Worm (Caenorhabditis elegans) whole organism, L1 larva: ENCODE data around the gene exc-15.

Experiments used
- C16A3.4 ChIP-seq: fragments of 150-350 bp; optimal IDR thresholded peaks from 2 replicates; lab custom pipeline; 2014; ENCODE audit warnings: missing biosample characterization, missing genetic modification characterization
- Y116A8C.19 ChIP-seq: sonication (generic microtip); optimal IDR thresholded peaks from 2 replicates; lab custom pipeline; 2016; ENCODE audit warnings: missing compliant biosample characterization, missing genetic modification characterization, borderline replicate concordance
- blmp-1 ChIP-seq: fragments of 150-350 bp; optimal IDR thresholded peaks from 2 replicates; lab custom pipeline; 2014; ENCODE audit warnings: missing biosample characterization, missing genetic modification characterization
- ceh-63 ChIP-seq: fragments of 200-800 bp; sonication (Bioruptor generic); optimal IDR thresholded peaks from 2 replicates; lab custom pipeline; 2018; ENCODE audit warnings: mild to moderate bottlenecking, missing genetic modification characterization, missing compliant biosample characterization
- ceh-82 ChIP-seq, 3 experiments: fragments of 150-350 bp in 1 of 3; sonication (generic microtip) in 2 of 3; optimal IDR thresholded peaks; 2 replicates each; lab custom pipeline; 2014 to 2017; ENCODE audit warnings: missing biosample characterization in 3 of 3, missing genetic modification characterization in 3 of 3
- dsc-1 ChIP-seq: sonication (generic microtip); optimal IDR thresholded peaks from 2 replicates; lab custom pipeline; 2016; ENCODE audit warnings: mild to moderate bottlenecking, missing genetic modification characterization, missing compliant biosample characterization
- efl-1 ChIP-seq, 4 experiments: fragments of 150-350 bp; optimal IDR thresholded peaks in 3 of 4; peaks in 1 of 4; 1 replicate in 1 of 4; 2 replicates in 3 of 4; lab custom pipeline; 2014; ENCODE audit warnings: missing biosample characterization in 2 of 4, missing genetic modification characterization in 2 of 4, missing genetic modification reagents in 2 of 4
- efl-3 ChIP-seq: fragments of 200-800 bp; sonication (Bioruptor generic); optimal IDR thresholded peaks from 2 replicates; lab custom pipeline; 2018; ENCODE audit warnings: mild to moderate bottlenecking, missing genetic modification characterization, missing compliant biosample characterization
- egl-13 ChIP-seq: sonication (generic microtip); optimal IDR thresholded peaks from 2 replicates; lab custom pipeline; 2016; ENCODE audit warnings: missing genotype, missing genetic modification reagents, missing genetic modification characterization, missing compliant biosample characterization
- egl-27 ChIP-seq, 2 experiments: fragments of 150-350 bp in 1 of 2; sonication (generic microtip); optimal IDR thresholded peaks; 3 replicates each; lab custom pipeline; 2017 to 2018; ENCODE audit warnings: missing biosample characterization in 2 of 2, missing genetic modification characterization in 2 of 2, missing genetic modification reagents in 2 of 2
- elt-3 ChIP-seq, 6 experiments: fragments of 150-350 bp in 1 of 6; sonication (generic microtip); optimal IDR thresholded peaks; 2 replicates each; lab custom pipeline; 2017 to 2018; ENCODE audit warnings: missing biosample characterization in 6 of 6, missing genetic modification characterization in 6 of 6, inconsistent platforms in 1 of 6
- fkh-4 ChIP-seq: sonication (generic microtip); optimal IDR thresholded peaks from 2 replicates; lab custom pipeline; 2016; ENCODE audit warnings: missing compliant biosample characterization, missing genetic modification characterization, borderline replicate concordance
- fos-1 ChIP-seq: fragments of 150-350 bp; optimal IDR thresholded peaks from 2 replicates; lab custom pipeline; 2014; ENCODE audit warnings: missing biosample characterization, missing genetic modification characterization
- hlh-17 ChIP-seq: fragments of 200-800 bp; sonication (Bioruptor generic); optimal IDR thresholded peaks from 2 replicates; lab custom pipeline; 2018; ENCODE audit warnings: missing genetic modification characterization, mild to moderate bottlenecking, missing compliant biosample characterization, moderate library complexity, borderline replicate concordance
- isw-1 ChIP-seq: fragments of 200-800 bp; sonication (Bioruptor generic); IDR thresholded peaks from 2 replicates; pipeline ENCODE4 v1.3.6; 2022; ENCODE audit warnings: missing genetic modification characterization, missing compliant biosample characterization
- lin-14 ChIP-seq: fragments of 200-800 bp; sonication (Bioruptor generic); optimal IDR thresholded peaks from 2 replicates; lab custom pipeline; 2018; ENCODE audit warnings: mild to moderate bottlenecking, missing genetic modification characterization, moderate library complexity, missing compliant biosample characterization
- lin-35 ChIP-seq, 2 experiments: fragments of 150-350 bp; optimal IDR thresholded peaks; 2 replicates each; lab custom pipeline; 2014; ENCODE audit warnings: missing biosample characterization in 2 of 2, missing genetic modification characterization in 2 of 2, missing genetic modification reagents in 2 of 2
- lin-39 ChIP-seq: fragments of 150-350 bp; optimal IDR thresholded peaks from 2 replicates; lab custom pipeline; 2014; ENCODE audit warnings: missing biosample characterization, missing genetic modification reagents, missing genetic modification characterization
- lir-3 ChIP-seq: sonication (generic microtip); optimal IDR thresholded peaks from 2 replicates; lab custom pipeline; 2016; ENCODE audit warnings: mild to moderate bottlenecking, missing genetic modification characterization, moderate library complexity, missing compliant biosample characterization; ENCODE audit not compliant: poor library complexity
- lsy-2 ChIP-seq, 2 experiments: fragments of 150-350 bp; optimal IDR thresholded peaks; 2 replicates each; lab custom pipeline; 2014; ENCODE audit warnings: missing biosample characterization in 2 of 2, missing genetic modification characterization in 2 of 2
- mab-9 ChIP-seq: fragments of 200-800 bp; sonication (Bioruptor generic); IDR thresholded peaks from 2 replicates; pipeline ENCODE4 v1.3.6; 2022; ENCODE audit warnings: missing genetic modification reagents, missing genetic modification characterization, missing compliant biosample characterization
- mef-2 ChIP-seq: fragments of 150-350 bp; optimal IDR thresholded peaks from 2 replicates; lab custom pipeline; 2014; ENCODE audit warnings: missing biosample characterization, missing genetic modification characterization
- mep-1 ChIP-seq: fragments of 150-350 bp; optimal IDR thresholded peaks from 2 replicates; lab custom pipeline; 2014; ENCODE audit warnings: missing biosample characterization, missing genetic modification characterization
- nhr-19 ChIP-seq: fragments of 200-800 bp; sonication (Bioruptor generic); conservative IDR thresholded peaks from 2 replicates; pipeline ENCODE4 v1.3.6; 2022; ENCODE audit warnings: missing genetic modification characterization, missing compliant biosample characterization
- nhr-20 ChIP-seq: sonication (generic microtip); optimal IDR thresholded peaks from 2 replicates; lab custom pipeline; 2016; ENCODE audit warnings: mild to moderate bottlenecking, missing genetic modification characterization, missing compliant biosample characterization
- nhr-47 ChIP-seq: sonication (generic microtip); optimal IDR thresholded peaks from 2 replicates; lab custom pipeline; 2016; ENCODE audit warnings: mild to moderate bottlenecking, missing genetic modification characterization, moderate library complexity, missing compliant biosample characterization
- nhr-71 ChIP-seq: sonication (generic microtip); optimal IDR thresholded peaks from 2 replicates; lab custom pipeline; 2016; ENCODE audit warnings: mild to moderate bottlenecking, missing genetic modification characterization, moderate library complexity, missing compliant biosample characterization
- nhr-76 ChIP-seq: sonication (generic microtip); optimal IDR thresholded peaks from 2 replicates; lab custom pipeline; 2017; ENCODE audit warnings: missing biosample characterization, missing genetic modification characterization
- nhr-77 ChIP-seq: fragments of 150-350 bp; optimal IDR thresholded peaks from 2 replicates; lab custom pipeline; 2014; ENCODE audit warnings: missing biosample characterization, missing genetic modification characterization
- nhr-84 ChIP-seq: sonication (generic microtip); optimal IDR thresholded peaks from 2 replicates; lab custom pipeline; 2017; ENCODE audit warnings: missing biosample characterization, missing genetic modification characterization
- nhr-85 ChIP-seq: sonication (generic microtip); peaks from one replicate; lab custom pipeline; 2016; ENCODE audit warnings: missing genetic modification characterization, inconsistent platforms, missing compliant biosample characterization
- pag-3 ChIP-seq: sonication (generic microtip); optimal IDR thresholded peaks from 2 replicates; lab custom pipeline; 2017; ENCODE audit warnings: missing genetic modification characterization, mild to moderate bottlenecking, missing compliant biosample characterization, antibody characterized with exemption, borderline replicate concordance; ENCODE audit not compliant: insufficient read depth
- pqm-1 ChIP-seq: sonication (generic microtip); optimal IDR thresholded peaks from 3 replicates; lab custom pipeline; 2017; ENCODE audit warnings: missing biosample characterization, missing genetic modification characterization
- rnt-1 ChIP-seq: sonication (generic microtip); optimal IDR thresholded peaks from 2 replicates; lab custom pipeline; 2016; ENCODE audit warnings: mild to moderate bottlenecking, missing genetic modification characterization, moderate library complexity, missing compliant biosample characterization
- skn-1 ChIP-seq: fragments of 150-350 bp; optimal IDR thresholded peaks from 2 replicates; lab custom pipeline; 2014; ENCODE audit warnings: missing biosample characterization, missing genetic modification characterization
- snu-23 ChIP-seq: sonication (generic microtip); optimal IDR thresholded peaks from 2 replicates; lab custom pipeline; 2016; ENCODE audit warnings: missing genetic modification characterization, missing compliant biosample characterization
- swsn-7 ChIP-seq: sonication (generic microtip); optimal IDR thresholded peaks from 2 replicates; lab custom pipeline; 2016; ENCODE audit warnings: missing genetic modification characterization, missing compliant biosample characterization
- tbx-2 ChIP-seq: sonication (generic microtip); optimal IDR thresholded peaks from 2 replicates; lab custom pipeline; 2016; ENCODE audit warnings: missing genetic modification characterization, missing compliant biosample characterization
- tlp-1 ChIP-seq: fragments of 150-350 bp; optimal IDR thresholded peaks from 2 replicates; lab custom pipeline; 2014; ENCODE audit warnings: missing biosample characterization, missing genetic modification characterization
- unc-62 ChIP-seq: fragments of 150-350 bp; optimal IDR thresholded peaks from 2 replicates; lab custom pipeline; 2014; ENCODE audit warnings: missing biosample characterization, missing genetic modification reagents, missing genetic modification characterization
- unc-86 ChIP-seq: sonication (generic microtip); optimal IDR thresholded peaks from 2 replicates; lab custom pipeline; 2016; ENCODE audit warnings: missing genetic modification characterization, missing compliant biosample characterization
- unc-98 ChIP-seq: fragments of 200-800 bp; sonication (Bioruptor generic); IDR thresholded peaks from 2 replicates; pipeline ENCODE4 v1.3.6; 2022; ENCODE audit warnings: missing genetic modification characterization, missing compliant biosample characterization
- zag-1 ChIP-seq: fragments of 150-350 bp; optimal IDR thresholded peaks from 2 replicates; lab custom pipeline; 2014; ENCODE audit warnings: missing biosample characterization, missing genetic modification characterization
- zip-4 ChIP-seq: fragments of 200-800 bp; sonication (Bioruptor generic); optimal IDR thresholded peaks from 2 replicates; lab custom pipeline; 2018; ENCODE audit warnings: mild to moderate bottlenecking, missing genetic modification characterization, moderate library complexity, missing compliant biosample characterization

The exc-15 gene

ce11 chrV:4496104-4496586, 12.9 kb downstream of the exc-15 start:
- TF ChIP-seq blmp-1 (tag; lab: Kevin White, UChicago) (no peak), efl-3 (GFP tag; lab: Kevin White, UChicago) (no peak), lin-14 (no peak), unc-62 (no peak), nhr-76 (tag; lab: Kevin White, UChicago) (no peak), egl-27 (tag; optimal IDR thresholded peaks at IDR 0.05; lab: Kevin White, UChicago) (no peak), lin-39 (tag; lab: Kevin White, UChicago) (no peak), tlp-1 (tag; lab: Kevin White, UChicago) (no peak), fkh-4 (tag; lab: Kevin White, UChicago) (peak; percentile 32), zag-1 (tag; lab: Kevin White, UChicago) (no peak), dsc-1 (tag; lab: Kevin White, UChicago) (peak; percentile 65), efl-1 (optimal IDR thresholded peaks at IDR 0.05; lab: Kevin White, UChicago) (no peak), efl-1 (GFP tag; optimal IDR thresholded peaks at IDR 0.05 in 1 of 2; lab: Kevin White, UChicago) (peak in 1 of 2 experiments; percentile 14), mef-2 (tag; lab: Kevin White, UChicago) (no peak), unc-98 (GFP tag; lab: Robert Waterston, UW) (no peak), nhr-77 (tag; lab: Kevin White, UChicago) (no peak), Y116A8C.19 (tag; lab: Kevin White, UChicago) (no peak), elt-3 (tag; optimal IDR thresholded peaks at IDR 0.05; lab: Kevin White, UChicago) (no peak), pag-3 (tag; lab: Kevin White, UChicago) (no peak), skn-1 (no peak)
- TF ChIP-seq, all 84 proteins: peak for 3

DNA sequence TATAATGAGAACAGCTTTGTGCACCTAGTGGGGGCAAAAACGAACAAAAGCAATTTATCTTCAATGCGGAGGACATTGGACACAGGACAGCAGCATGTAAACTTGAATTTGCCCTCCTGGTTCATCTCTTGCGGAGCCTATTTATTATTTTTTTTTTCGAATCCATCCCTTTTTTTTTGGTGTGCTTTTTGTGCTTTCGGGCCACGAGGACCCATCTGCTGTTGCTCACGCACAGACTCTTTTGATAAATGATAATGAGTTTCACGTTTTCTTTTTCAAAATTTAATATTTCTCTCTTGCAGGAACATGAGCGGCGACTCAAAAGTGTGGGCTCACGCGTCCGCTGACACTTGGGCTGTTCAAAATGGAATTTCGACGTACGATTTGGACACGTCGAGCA, 13.9 kb downstream of the exc-15 start, which contains the start of gene unc-62:
Gene unc-62 (plus strand): TSS at position 301 of the 400 bp plus-strand sequence.
- peak; percentile 41 for TF ChIP-seq dsc-1 (tag; lab: Kevin White, UChicago)
- no peak for TF ChIP-seq egl-13 (tag; lab: Kevin White, UChicago)
- peak; percentile 13 for TF ChIP-seq rnt-1 (tag; lab: Kevin White, UChicago)

DNA sequence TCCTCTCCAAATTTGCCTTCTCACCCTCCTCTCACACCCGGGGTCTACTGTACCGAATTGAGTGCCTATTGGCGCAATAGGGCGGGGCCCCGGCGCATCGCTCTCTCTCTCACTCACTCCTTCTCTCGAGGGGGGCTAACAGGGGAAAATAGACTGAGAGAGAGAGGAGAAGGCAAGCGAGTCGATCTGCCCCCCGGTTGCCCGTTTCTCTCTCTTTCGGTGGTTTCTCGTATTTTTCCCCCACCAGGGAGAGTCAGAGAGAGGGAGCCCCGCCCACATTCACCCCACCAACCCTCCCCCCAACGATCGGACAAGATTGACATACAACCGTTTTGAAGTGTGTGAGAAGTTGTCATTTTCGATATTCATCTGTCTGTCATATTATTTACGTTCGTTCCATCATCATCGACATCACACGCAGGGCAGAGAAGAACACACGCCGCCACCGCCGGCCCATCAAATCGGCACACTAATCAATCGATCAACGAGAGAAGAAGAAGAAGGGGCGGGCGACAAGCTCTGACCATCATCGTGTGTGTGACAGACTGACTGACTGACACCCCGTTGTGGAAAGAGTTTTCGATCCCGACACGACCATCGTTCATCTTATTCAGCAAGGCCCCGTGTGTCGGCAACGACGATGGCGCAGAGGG, 16.0 kb downstream of the exc-15 start:
- TF ChIP-seq unc-86 (tag; lab: Kevin White, UChicago) (peak; percentile 34), nhr-71 (tag; lab: Kevin White, UChicago) (peak; percentile 55), tbx-2 (tag; lab: Kevin White, UChicago) (peak; percentile 41), nhr-19 (GFP tag; lab: Robert Waterston, UW) (peak; percentile 15; the same call in 1 of the 2 replicates), mab-9 (GFP tag; lab: Robert Waterston, UW) (no peak), isw-1 (no peak), nhr-20 (peak; percentile 6), lin-14 (peak; percentile 75), nhr-47 (tag; lab: Kevin White, UChicago) (peak; percentile 39), elt-3 (tag; optimal IDR thresholded peaks at IDR 0.05; lab: Kevin White, UChicago) (peak in 2 of 6 experiments; percentile 1 to 22), lir-3 (no peak), zip-4 (GFP tag; lab: Kevin White, UChicago) (no peak), nhr-77 (tag; lab: Kevin White, UChicago) (no peak), C16A3.4 (tag; lab: Kevin White, UChicago) (peak; percentile 1), mef-2 (tag; lab: Kevin White, UChicago) (no peak), dsc-1 (tag; lab: Kevin White, UChicago) (peak; percentile 14), fos-1 (tag; lab: Kevin White, UChicago) (no peak), blmp-1 (tag; lab: Kevin White, UChicago) (peak; percentile 72), pqm-1 (tag; lab: Kevin White, UChicago) (no peak), rnt-1 (tag; lab: Kevin White, UChicago) (peak; percentile 54), nhr-84 (no peak), ceh-63 (GFP tag; lab: Kevin White, UChicago) (no peak), lin-35 (GFP tag; optimal IDR thresholded peaks at IDR 0.05; lab: Kevin White, UChicago) (no peak), ceh-82 (tag; optimal IDR thresholded peaks at IDR 0.05; lab: Kevin White, UChicago) (peak in 2 of 3 experiments; percentile 2 to 48), lsy-2 (tag; optimal IDR thresholded peaks at IDR 0.05; lab: Kevin White, UChicago) (peak; percentile 72 to 92), hlh-17 (no peak), snu-23 (GFP tag; lab: Kevin White, UChicago) (peak; percentile 42), nhr-85 (peak; percentile 82), swsn-7 (tag; lab: Kevin White, UChicago) (peak; percentile 33), mep-1 (tag; lab: Kevin White, UChicago) (peak; percentile 12), efl-1 (optimal IDR thresholded peaks at IDR 0.05; lab: Kevin White, UChicago) (peak in 1 of 2 experiments; percentile 6), efl-1 (GFP tag; optimal IDR thresholded peaks at IDR 0.05 in 1 of 2; lab: Kevin White, UChicago) (peak in 1 of 2 experiments; percentile 7)
